Fruit fly (Drosophila melanogaster) whole organism, prepupa: ENCODE measurements around the gene CG45002.

Experiments used
- Blimp-1 ChIP-seq: fragments of 200-800 bp; sonication (Bioruptor generic); optimal IDR thresholded peaks from 3 replicates; lab custom pipeline; 2017; ENCODE audit warnings: missing biosample characterization, missing genetic modification characterization, mild to moderate bottlenecking, moderate library complexity, missing genetic modification reagents
- CG10669 ChIP-seq: fragments of 200-800 bp; sonication (Bioruptor generic); optimal IDR thresholded peaks from 3 replicates; lab custom pipeline; 2018; ENCODE audit warnings: missing biosample characterization, mild to moderate bottlenecking, missing genetic modification characterization, moderate library complexity
- CG11294 ChIP-seq: fragments of 200-800 bp; sonication (Bioruptor generic); IDR thresholded peaks from 2 replicates; pipeline ENCODE4 v1.3.6; 2022; ENCODE audit warnings: missing biosample characterization, missing genetic modification characterization
- CG11902 ChIP-seq: fragments of 200-800 bp; sonication (Bioruptor generic); optimal IDR thresholded peaks from 3 replicates; lab custom pipeline; 2016; ENCODE audit warnings: missing biosample characterization, missing genetic modification characterization
- CG1621 ChIP-seq: fragments of 200-800 bp; sonication (Bioruptor generic); optimal IDR thresholded peaks from 3 replicates; lab custom pipeline; 2018; ENCODE audit warnings: missing biosample characterization, mild to moderate bottlenecking, missing genetic modification characterization
- CG16779 ChIP-seq: fragments of 200-800 bp; sonication (Bioruptor generic); optimal IDR thresholded peaks from 3 replicates; lab custom pipeline; 2017; ENCODE audit warnings: missing biosample characterization, mild to moderate bottlenecking, missing genetic modification characterization
- CG3032 ChIP-seq: fragments of 200-800 bp; optimal IDR thresholded peaks from 2 replicates; lab custom pipeline; 2019; ENCODE audit warnings: missing biosample characterization, mild to moderate bottlenecking, missing genetic modification characterization, moderate library complexity
- CG31627 ChIP-seq: fragments of 200-800 bp; sonication (Bioruptor generic); optimal IDR thresholded peaks from 3 replicates; lab custom pipeline; 2016; ENCODE audit warnings: missing biosample characterization, missing genetic modification characterization
- CG32006 ChIP-seq: fragments of 200-800 bp; sonication (Bioruptor generic); optimal IDR thresholded peaks from 3 replicates; lab custom pipeline; 2017; ENCODE audit warnings: missing biosample characterization, mild to moderate bottlenecking, missing genetic modification characterization
- CG3919 ChIP-seq: fragments of 200-800 bp; sonication (Bioruptor generic); optimal IDR thresholded peaks from 3 replicates; lab custom pipeline; 2016; ENCODE audit warnings: missing biosample characterization, missing genetic modification characterization
- CG6163 ChIP-seq: fragments of 200-800 bp; sonication (Bioruptor generic); IDR thresholded peaks from 3 replicates; pipeline ENCODE4 v1.3.6; 2022; ENCODE audit warnings: missing biosample characterization, missing genetic modification characterization
- CG6276 ChIP-seq: fragments of 200-800 bp; sonication (Bioruptor generic); optimal IDR thresholded peaks from 2 replicates; lab custom pipeline; 2017; ENCODE audit warnings: missing biosample characterization, mild to moderate bottlenecking, missing genetic modification characterization
- CG6792 ChIP-seq: fragments of 200-800 bp; sonication (Bioruptor generic); optimal IDR thresholded peaks from 3 replicates; lab custom pipeline; 2016; ENCODE audit warnings: missing biosample characterization, missing genetic modification characterization
- CG6854 ChIP-seq: fragments of 200-800 bp; sonication (Bioruptor generic); optimal IDR thresholded peaks from 2 replicates; lab custom pipeline; 2017; ENCODE audit warnings: missing biosample characterization, mild to moderate bottlenecking, missing genetic modification characterization
- CG7368 ChIP-seq: fragments of 200-800 bp; sonication (Bioruptor generic); optimal IDR thresholded peaks from 3 replicates; lab custom pipeline; 2016; ENCODE audit warnings: missing biosample characterization, missing genetic modification characterization
- CG8632 ChIP-seq: fragments of 200-800 bp; sonication (Bioruptor generic); optimal IDR thresholded peaks from 3 replicates; lab custom pipeline; 2016; ENCODE audit warnings: missing biosample characterization, missing genetic modification characterization
- CG9139 ChIP-seq: fragments of 200-800 bp; sonication (Bioruptor generic); optimal IDR thresholded peaks from 3 replicates; lab custom pipeline; 2017; ENCODE audit warnings: missing biosample characterization, mild to moderate bottlenecking, missing genetic modification characterization
- Eip75B ChIP-seq: fragments of 200-800 bp; sonication (Bioruptor generic); optimal IDR thresholded peaks from 3 replicates; lab custom pipeline; 2016; ENCODE audit warnings: missing biosample characterization, missing genetic modification characterization
- Eip78C ChIP-seq: fragments of 200-800 bp; sonication (Bioruptor generic); peaks from one replicate; lab custom pipeline; 2016; ENCODE audit warnings: missing biosample characterization, missing genetic modification characterization
- Ets21C ChIP-seq: fragments of 200-800 bp; sonication (Bioruptor generic); optimal IDR thresholded peaks from 3 replicates; lab custom pipeline; 2016; ENCODE audit warnings: missing biosample characterization, missing genetic modification characterization
- Ets96B ChIP-seq: fragments of 200-800 bp; optimal IDR thresholded peaks from 2 replicates; lab custom pipeline; 2019; ENCODE audit warnings: missing biosample characterization, mild to moderate bottlenecking, missing genetic modification characterization, moderate library complexity
- Gug ChIP-seq: fragments of 200-800 bp; sonication (Bioruptor generic); IDR thresholded peaks from 2 replicates; pipeline ENCODE4 v1.3.6; 2022; ENCODE audit warnings: missing biosample characterization, missing genetic modification characterization
- Hr38 ChIP-seq: sonication (Bioruptor generic); optimal IDR thresholded peaks from 2 replicates; lab custom pipeline; 2016; ENCODE audit warnings: missing biosample characterization, missing genetic modification characterization
- Met ChIP-seq: fragments of 200-800 bp; sonication (Bioruptor generic); optimal IDR thresholded peaks from 3 replicates; lab custom pipeline; 2016; ENCODE audit warnings: missing biosample characterization, missing genetic modification characterization
- Smox ChIP-seq: fragments of 200-800 bp; sonication (Bioruptor generic); optimal IDR thresholded peaks from 3 replicates; lab custom pipeline; 2016; ENCODE audit warnings: missing biosample characterization, missing genetic modification characterization
- Sox102F ChIP-seq: fragments of 200-800 bp; sonication (Bioruptor generic); optimal IDR thresholded peaks from 2 replicates; lab custom pipeline; 2016; ENCODE audit warnings: missing biosample characterization, mild to moderate bottlenecking, missing genetic modification characterization
- Sox14 ChIP-seq: fragments of 200-800 bp; sonication (Bioruptor generic); optimal IDR thresholded peaks from 3 replicates; lab custom pipeline; 2016; ENCODE audit warnings: missing biosample characterization, missing genetic modification characterization
- Sox15 ChIP-seq: fragments of 200-800 bp; sonication (Bioruptor generic); optimal IDR thresholded peaks from 3 replicates; lab custom pipeline; 2016; ENCODE audit warnings: missing biosample characterization, missing genetic modification characterization
- acj6 ChIP-seq: fragments of 200-800 bp; sonication (Bioruptor generic); optimal IDR thresholded peaks from 3 replicates; lab custom pipeline; 2016; ENCODE audit warnings: missing biosample characterization, missing genetic modification characterization
- cyc ChIP-seq: fragments of 200-800 bp; sonication (Bioruptor generic); optimal IDR thresholded peaks from 3 replicates; lab custom pipeline; 2016; ENCODE audit warnings: missing biosample characterization, missing genetic modification characterization
- dsx ChIP-seq: fragments of 200-800 bp; optimal IDR thresholded peaks from 3 replicates; lab custom pipeline; 2019; ENCODE audit warnings: missing biosample characterization, mild to moderate bottlenecking, missing genetic modification characterization, moderate library complexity; ENCODE audit not compliant: poor library complexity, severe bottlenecking
- eg ChIP-seq: fragments of 200-800 bp; sonication (Bioruptor generic); IDR thresholded peaks from 3 replicates; pipeline ENCODE4 v1.3.6; 2022; ENCODE audit warnings: missing biosample characterization, missing genetic modification characterization
- esn ChIP-seq: fragments of 200-800 bp; sonication (Bioruptor generic); optimal IDR thresholded peaks from 2 replicates; lab custom pipeline; 2016; ENCODE audit warnings: missing biosample characterization, mild to moderate bottlenecking, missing genetic modification characterization, moderate library complexity
- fd59A ChIP-seq: fragments of 200-800 bp; sonication (Bioruptor generic); optimal IDR thresholded peaks from 2 replicates; lab custom pipeline; 2017; ENCODE audit warnings: missing biosample characterization, mild to moderate bottlenecking, missing genetic modification characterization, missing genetic modification reagents
- fd85E ChIP-seq: fragments of 200-800 bp; sonication (Bioruptor generic); optimal IDR thresholded peaks from 3 replicates; lab custom pipeline; 2016; ENCODE audit warnings: missing biosample characterization, missing genetic modification characterization
- lz ChIP-seq: fragments of 200-800 bp; sonication (Bioruptor generic); optimal IDR thresholded peaks from 3 replicates; lab custom pipeline; 2016; ENCODE audit warnings: missing biosample characterization, missing genetic modification characterization
- net ChIP-seq: fragments of 200-800 bp; sonication (Bioruptor generic); optimal IDR thresholded peaks from 3 replicates; lab custom pipeline; 2016; ENCODE audit warnings: missing biosample characterization, missing genetic modification characterization
- pdm3 ChIP-seq: fragments of 200-800 bp; sonication (Bioruptor generic); optimal IDR thresholded peaks from 3 replicates; lab custom pipeline; 2016; ENCODE audit warnings: missing biosample characterization, missing genetic modification characterization
- ss ChIP-seq, 2 experiments: fragments of 200-800 bp; sonication (Bioruptor generic); optimal IDR thresholded peaks; 2 replicates in 1 of 2; 3 replicates in 1 of 2; lab custom pipeline; 2017 to 2018; ENCODE audit warnings: mild to moderate bottlenecking in 2 of 2, missing biosample characterization in 2 of 2, missing genetic modification characterization in 2 of 2, moderate library complexity in 1 of 2
- svp ChIP-seq: fragments of 200-800 bp; sonication (Bioruptor generic); peaks from one replicate; lab custom pipeline; 2016; ENCODE audit warnings: missing biosample characterization, missing genetic modification characterization
- topi ChIP-seq: fragments of 200-800 bp; sonication (Bioruptor generic); optimal IDR thresholded peaks from 3 replicates; lab custom pipeline; 2016; ENCODE audit warnings: missing biosample characterization, missing genetic modification characterization
- vri ChIP-seq: fragments of 200-800 bp; sonication (Bioruptor generic); optimal IDR thresholded peaks from 3 replicates; lab custom pipeline; 2016; ENCODE audit warnings: missing biosample characterization, mild to moderate bottlenecking, missing genetic modification characterization

CG45002 gene

dm6 chrX:16942735-16943514 is 123.6 kb downstream of the CG45002 start, which contains the start of the genes CG13001 and RhoGAP15B:
CG13001 (minus strand) TSS chrX:16942871.
RhoGAP15B (plus strand) TSS chrX:16943290.
- TF ChIP-seq CG6854 (GFP tag; lab: Kevin White, UChicago) (peak; percentile 58), acj6 (no peak), CG7368 (GFP tag; lab: Kevin White, UChicago) (no peak), fd85E (GFP tag; lab: Kevin White, UChicago) (no peak), Sox14 (GFP tag; lab: Kevin White, UChicago) (no peak), pdm3 (no peak), dsx (no peak), CG11902 (GFP tag; lab: Kevin White, UChicago) (no peak), CG11294 (no peak), Eip78C (GFP tag; lab: Kevin White, UChicago) (peak; percentile 29), eg (GFP tag; lab: Robert Waterston, UW) (0 out of 3 replicates have a peak, but pooled peaks have one; percentile 18), CG32006 (GFP tag; lab: Kevin White, UChicago) (no peak), CG3919 (GFP tag; lab: Kevin White, UChicago) (peak; percentile 22), cyc (no peak), ss (GFP tag; optimal IDR thresholded peaks at IDR 0.05; lab: Kevin White, UChicago) (no peak), CG6792 (GFP tag; lab: Kevin White, UChicago) (no peak), CG9139 (peak; percentile 37), svp (GFP tag; lab: Kevin White, UChicago) (no peak), Eip75B (peak; percentile 23), fd59A (GFP tag; lab: Kevin White, UChicago) (no peak), CG10669 (GFP tag; lab: Kevin White, UChicago) (no peak), Gug (GFP tag; lab: Robert Waterston, UW) (no peak), lz (GFP tag; lab: Kevin White, UChicago) (no peak), CG16779 (tag; lab: Kevin White, UChicago) (no peak), CG3032 (tag; lab: Kevin White, UChicago) (no peak), Sox102F (peak; percentile 41), Hr38 (GFP tag; lab: Kevin White, UChicago) (no peak), CG31627 (GFP tag; lab: Kevin White, UChicago) (no peak), CG1621 (no peak), net (GFP tag; lab: Kevin White, UChicago) (no peak), Ets96B (tag; lab: Kevin White, UChicago) (peak; percentile 2), vri (GFP tag; lab: Kevin White, UChicago) (peak; percentile 38), Ets21C (GFP tag; lab: Kevin White, UChicago) (no peak), Sox15 (GFP tag; lab: Kevin White, UChicago) (no peak)

- TF ChIP-seq CG6854 (GFP tag; lab: Kevin White, UChicago) (peak; percentile 61), topi (GFP tag; lab: Kevin White, UChicago) (peak; percentile 16), Eip75B (no peak), CG32006 (GFP tag; lab: Kevin White, UChicago) (no peak), CG6163 (GFP tag; lab: Robert Waterston, UW) (no peak), Met (GFP tag; lab: Kevin White, UChicago) (peak; percentile 12), Smox (GFP tag; lab: Kevin White, UChicago) (no peak), esn (GFP tag; lab: Kevin White, UChicago) (no peak), CG8632 (no peak), CG6276 (GFP tag; lab: Kevin White, UChicago) (peak; percentile 4), Sox102F (peak; percentile 17), Gug (GFP tag; lab: Robert Waterston, UW) (no peak), Eip78C (GFP tag; lab: Kevin White, UChicago) (peak; percentile 32), Blimp-1 (GFP tag; lab: Kevin White, UChicago) (peak; percentile 98)
These were observed 126.0 kb downstream of the CG45002 start, which contains the start of gene wus for dm6 chrX:16940426-16941058. wus (minus strand) TSS chrX:16940873.
